Fruit fly (Drosophila melanogaster): ENCODE results near the gene CG17806.
"Not testable (repeated sequence)": the region's sequence is repeated elsewhere in the genome, so short reads cannot be mapped to it uniquely, and the experiment has no call there.

The CG17806 gene

dm6 chr3R:17787780-17788179 is 15.3 kb downstream of the CG17806 start:
- no peak for TF ChIP-seq CG8478 (optimal IDR thresholded peaks at IDR 0.05)
- TF ChIP-seq pan (optimal IDR thresholded peaks at IDR 0.05) = no peak
- TF ChIP-seq psq (optimal IDR thresholded peaks at IDR 0.05) = no peak
- no peak for TF ChIP-seq usp (GFP tag; optimal IDR thresholded peaks at IDR 0.05)
- no peak for TF ChIP-seq Dll (optimal IDR thresholded peaks at IDR 0.05)
- no peak for TF ChIP-seq EcR (GFP tag; optimal IDR thresholded peaks at IDR 0.05)

dm6 chr3R:17784189-17784588 is 18.9 kb downstream of the CG17806 start:
- TF ChIP-seq CG8478 (optimal IDR thresholded peaks at IDR 0.05) (no peak), psq (optimal IDR thresholded peaks at IDR 0.05) (no peak), usp (GFP tag; optimal IDR thresholded peaks at IDR 0.05) (no peak), EcR (GFP tag; optimal IDR thresholded peaks at IDR 0.05) (no peak), pan (optimal IDR thresholded peaks at IDR 0.05) (no peak), Dll (optimal IDR thresholded peaks at IDR 0.05) (no peak)

- no peak for TF ChIP-seq usp (GFP tag; optimal IDR thresholded peaks at IDR 0.05)
- no peak for TF ChIP-seq Dll (optimal IDR thresholded peaks at IDR 0.05)
- TF ChIP-seq pan (optimal IDR thresholded peaks at IDR 0.05) = no peak
- no peak for TF ChIP-seq psq (optimal IDR thresholded peaks at IDR 0.05)
- no peak for TF ChIP-seq CG8478 (optimal IDR thresholded peaks at IDR 0.05)
Measured at dm6 chr3R:17783144-17783543, 19.9 kb downstream of the CG17806 start.

dm6 chr3R:17781371-17781770 is 21.7 kb downstream of the CG17806 start:
- TF ChIP-seq psq (optimal IDR thresholded peaks at IDR 0.05) = no peak

dm6 chr3R:17776952-17777407 is 26.1 kb downstream of the CG17806 start:
- TF ChIP-seq CG8478 (optimal IDR thresholded peaks at IDR 0.05) (no peak), psq (optimal IDR thresholded peaks at IDR 0.05) (no peak), EcR (GFP tag; optimal IDR thresholded peaks at IDR 0.05) (no peak), Dll (optimal IDR thresholded peaks at IDR 0.05) (no peak), pan (optimal IDR thresholded peaks at IDR 0.05) (no peak), usp (GFP tag; optimal IDR thresholded peaks at IDR 0.05) (no peak)

- no peak for TF ChIP-seq CG8478 (optimal IDR thresholded peaks at IDR 0.05)
- TF ChIP-seq pan (optimal IDR thresholded peaks at IDR 0.05) = no peak
- no peak for TF ChIP-seq usp (GFP tag; optimal IDR thresholded peaks at IDR 0.05)
- TF ChIP-seq psq (optimal IDR thresholded peaks at IDR 0.05) = no peak
- TF ChIP-seq Dll (optimal IDR thresholded peaks at IDR 0.05) = no peak
- no peak for TF ChIP-seq EcR (GFP tag; optimal IDR thresholded peaks at IDR 0.05)
Measured at dm6 chr3R:17776104-17776589, 26.9 kb downstream of the CG17806 start.

dm6 chr3R:17774538-17774937 is 28.5 kb downstream of the CG17806 start:
- TF ChIP-seq usp (GFP tag; optimal IDR thresholded peaks at IDR 0.05) = no peak
- no peak for TF ChIP-seq CG8478 (optimal IDR thresholded peaks at IDR 0.05)

dm6 chr3R:17773893-17774292 is 29.2 kb downstream of the CG17806 start:
- no peak for TF ChIP-seq psq (optimal IDR thresholded peaks at IDR 0.05)
- no peak for TF ChIP-seq EcR (GFP tag; optimal IDR thresholded peaks at IDR 0.05)
- no peak for TF ChIP-seq Dll (optimal IDR thresholded peaks at IDR 0.05)
- no peak for TF ChIP-seq pan (optimal IDR thresholded peaks at IDR 0.05)

- TF ChIP-seq Dll (optimal IDR thresholded peaks at IDR 0.05); EcR (GFP tag; optimal IDR thresholded peaks at IDR 0.05); CG8478 (optimal IDR thresholded peaks at IDR 0.05): not testable (repeated sequence)
Measured at dm6 chr3R:17763088-17763487, 40.0 kb downstream of the CG17806 start, which contains the start of gene TyrR. Gene TyrR, minus strand, starts transcription at chr3R:17763188.

dm6 chr3R:17762261-17762660 is 40.8 kb downstream of the CG17806 start:
- TF ChIP-seq pan (optimal IDR thresholded peaks at IDR 0.05) (no peak), EcR (GFP tag; optimal IDR thresholded peaks at IDR 0.05) (no peak), CG8478 (optimal IDR thresholded peaks at IDR 0.05) (no peak), usp (GFP tag; optimal IDR thresholded peaks at IDR 0.05) (no peak), psq (optimal IDR thresholded peaks at IDR 0.05) (no peak), Dll (optimal IDR thresholded peaks at IDR 0.05) (no peak)

- no peak for TF ChIP-seq usp (GFP tag; optimal IDR thresholded peaks at IDR 0.05)
- TF ChIP-seq Dll (optimal IDR thresholded peaks at IDR 0.05) = no peak
- no peak for TF ChIP-seq psq (optimal IDR thresholded peaks at IDR 0.05)
Measured at dm6 chr3R:17759773-17760476, 43.1 kb downstream of the CG17806 start.

dm6 chr3R:17758905-17759304 is 44.2 kb downstream of the CG17806 start:
- no peak for TF ChIP-seq EcR (GFP tag; optimal IDR thresholded peaks at IDR 0.05)
- no peak for TF ChIP-seq pan (optimal IDR thresholded peaks at IDR 0.05)
- TF ChIP-seq Dll (optimal IDR thresholded peaks at IDR 0.05) = no peak
- TF ChIP-seq psq (optimal IDR thresholded peaks at IDR 0.05) = no peak
- no peak for TF ChIP-seq usp (GFP tag; optimal IDR thresholded peaks at IDR 0.05)
- TF ChIP-seq CG8478 (optimal IDR thresholded peaks at IDR 0.05) = no peak

Measured in whole organism.